Worm (Caenorhabditis elegans): ENCODE data around the gene srh-250.

ce11 chrII:3879945-3880344 is 1.5 kb downstream of the srh-250 start, which contains the start of gene nhr-166:
- no peak for TF ChIP-seq B0310.2 (tag; optimal IDR thresholded peaks at IDR 0.05)
- no peak for TF ChIP-seq hnd-1 (tag; optimal IDR thresholded peaks at IDR 0.05)

Data from whole organism, early embryonic.